Fruit fly (Drosophila melanogaster) ovary, adult (tissue): ENCODE measurements around the gene CG13014.

Experiments used
- CG17801 ChIP-seq: fragments of 200-800 bp; optimal IDR thresholded peaks from 2 replicates; lab custom pipeline; 2019; ENCODE audit warnings: missing biosample characterization, mild to moderate bottlenecking, missing genetic modification characterization, moderate library complexity; ENCODE audit not compliant: partially characterized antibody

Gene CG13014

DNA sequence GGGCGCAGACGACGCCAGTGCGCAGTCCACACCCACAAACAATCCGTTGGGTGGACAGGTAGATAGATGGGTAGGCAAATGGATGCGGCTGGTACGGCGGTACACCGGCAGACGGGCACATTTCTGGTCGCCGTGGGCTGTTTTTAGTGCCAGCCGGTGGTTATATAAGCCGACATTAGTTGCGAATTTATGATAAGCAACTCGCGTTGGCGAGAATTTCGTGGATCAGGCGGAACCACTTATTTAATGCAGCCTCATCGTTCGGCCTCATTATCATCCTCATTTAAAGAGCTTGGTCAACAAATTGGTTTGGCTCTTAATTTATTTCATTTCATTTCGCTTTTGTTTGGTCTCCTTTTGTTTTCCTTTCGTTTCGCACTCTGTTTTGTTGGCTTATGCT lies 31.1 kb downstream of the CG13014 start:
- TF ChIP-seq CG17801 (GFP tag; lab: Kevin White, UChicago): no peak

dm6 chrX:16621462-16621861 lies 33.8 kb downstream of the CG13014 start, which contains the start of gene CG9782:
TSS of gene CG9782 (minus strand) at chrX:16621589.
- TF ChIP-seq CG17801 (GFP tag; lab: Kevin White, UChicago): no peak

DNA sequence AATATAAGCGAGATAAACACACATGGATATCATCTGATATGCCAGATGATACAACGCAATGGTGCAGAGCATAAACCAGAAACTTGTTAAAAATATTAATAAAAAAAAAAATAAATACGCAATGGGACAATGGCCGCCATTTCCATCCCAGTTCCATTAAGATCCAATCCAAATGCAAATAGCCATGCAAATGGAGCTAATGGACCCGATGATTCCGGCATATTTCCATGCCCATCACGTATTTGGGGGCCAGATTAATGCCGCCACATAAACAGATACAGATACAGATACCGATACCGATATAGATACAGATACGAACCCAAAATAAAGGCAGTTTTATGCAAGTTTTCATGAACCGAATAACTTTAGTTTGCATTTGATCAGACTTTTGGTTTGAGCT lies 35.9 kb downstream of the CG13014 start:
- TF ChIP-seq CG17801 (GFP tag; lab: Kevin White, UChicago): no peak

dm6 chrX:16624519-16624918 lies 36.8 kb downstream of the CG13014 start:
- TF ChIP-seq CG17801 (GFP tag; lab: Kevin White, UChicago): no peak

dm6 chrX:16632135-16632534 lies 44.5 kb downstream of the CG13014 start, which contains the start of gene CG9777:
TSS of gene CG9777 (minus strand) at chrX:16632235.
- no peak for TF ChIP-seq CG17801 (GFP tag; lab: Kevin White, UChicago)

DNA sequence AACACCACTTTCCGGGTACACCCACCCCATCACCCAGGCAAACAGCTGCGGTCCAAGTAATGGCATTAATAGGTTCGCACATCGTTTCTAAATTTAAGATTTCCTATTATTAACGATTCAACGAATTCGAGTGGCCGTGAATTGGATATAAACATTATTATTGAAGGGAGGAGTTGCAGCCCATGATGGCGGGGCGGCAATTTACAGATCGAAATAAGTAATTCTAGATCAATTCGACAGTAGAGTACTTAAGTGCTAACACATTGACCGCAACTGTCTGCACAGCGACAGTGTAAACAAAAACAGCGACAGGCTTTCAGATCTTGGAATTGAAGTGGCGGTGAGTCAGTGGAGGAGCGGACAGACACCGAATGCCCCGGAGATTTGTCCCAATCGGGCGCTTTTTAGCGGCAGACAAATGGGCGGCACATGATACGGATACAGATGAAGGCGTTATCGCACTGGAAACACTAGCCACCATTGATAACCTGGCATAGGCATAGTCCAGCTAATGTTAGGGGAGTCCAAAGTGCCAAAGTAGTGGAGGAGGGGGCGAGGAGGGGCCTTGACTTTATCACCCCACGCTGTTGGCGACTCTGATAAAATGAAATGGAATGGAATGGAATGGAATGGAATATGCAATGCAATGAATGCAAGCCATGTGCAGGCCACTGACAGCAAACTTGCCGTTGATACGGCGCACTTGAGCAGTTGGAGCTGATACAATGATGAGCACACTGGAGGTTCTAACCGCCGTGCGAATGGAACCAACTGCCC lies 45.7 kb downstream of the CG13014 start:
- TF ChIP-seq CG17801 (GFP tag; lab: Kevin White, UChicago): no peak

- TF ChIP-seq CG17801 (GFP tag; lab: Kevin White, UChicago): no peak
These were observed 49.5 kb downstream of the CG13014 start, which contains the start of gene Rok for dm6 chrX:16637106-16637590. TSS of gene Rok (minus strand) at chrX:16637414.

- peak; percentile 89 for TF ChIP-seq CG17801 (GFP tag; lab: Kevin White, UChicago)
These were observed 50.2 kb downstream of the CG13014 start, which contains the start of gene RpS19a for dm6 chrX:16637594-16638485. TSS of gene RpS19a (plus strand) at chrX:16637894.
